Worm (Caenorhabditis elegans) whole organism, young adult: ENCODE results near the gene cdc-48.2.

Source experiments
- ekl-4 ChIP-seq: fragments of 200-800 bp; sonication (Bioruptor generic); IDR thresholded peaks from 2 replicates; pipeline ENCODE4 v1.3.6; 2022; ENCODE audit warnings: missing genetic modification reagents, missing genetic modification characterization, missing compliant biosample characterization
- mcd-1 ChIP-seq: fragments of 200-800 bp; sonication (Bioruptor generic); IDR thresholded peaks from 2 replicates; pipeline ENCODE4 v1.3.6; 2022; ENCODE audit warnings: missing genetic modification reagents, missing genetic modification characterization, missing compliant biosample characterization
- pha-4 ChIP-seq: fragments of 150-350 bp; sonication (generic microtip); optimal IDR thresholded peaks from 2 replicates; lab custom pipeline; 2014; ENCODE audit warnings: missing biosample characterization, missing genetic modification reagents, missing genetic modification characterization
- snpc-4 ChIP-seq, 5 experiments: fragments of 150-350 bp in 1 of 5; sonication (generic microtip) in 4 of 5; optimal IDR thresholded peaks; 2 replicates each; lab custom pipeline; 2014 to 2018; ENCODE audit warnings: missing genetic modification characterization in 5 of 5, missing biosample characterization in 3 of 5, antibody characterized with exemption in 2 of 5, mild to moderate bottlenecking in 2 of 5, missing compliant biosample characterization in 2 of 5, missing genotype in 2 of 5, moderate library complexity in 2 of 5, missing genetic modification reagents in 1 of 5
- ztf-18 ChIP-seq: sonication (generic microtip); optimal IDR thresholded peaks from 2 replicates; lab custom pipeline; 2016; ENCODE audit warnings: missing genotype, mild to moderate bottlenecking, missing genetic modification characterization, missing compliant biosample characterization

DNA sequence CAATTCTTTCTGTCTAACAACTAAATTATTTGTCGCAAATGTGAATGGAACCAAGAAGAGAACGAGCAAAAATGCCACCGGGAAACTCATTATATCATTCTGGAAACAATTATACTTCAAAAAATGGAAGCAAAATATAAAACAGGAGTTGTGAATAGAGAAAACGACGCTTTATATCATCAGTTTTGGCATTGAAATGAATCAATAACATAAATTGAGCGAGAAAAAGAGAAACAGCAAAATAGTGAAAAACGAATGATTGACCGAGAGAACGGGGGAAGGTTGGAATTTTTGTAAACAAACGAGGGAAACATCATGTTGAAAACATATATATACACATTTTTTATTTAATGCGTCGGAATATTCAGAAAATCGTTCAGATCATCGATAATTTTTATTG is 1.5 kb upstream of the cdc-48.2 start, which contains the start of gene ctns-1:
- TF ChIP-seq ztf-18 (tag; lab: Kevin White, UChicago) (no peak), ekl-4 (GFP tag; lab: Robert Waterston, UW) (no peak), mcd-1 (no peak), pha-4 (tag; lab: Kevin White, UChicago) (no peak), snpc-4 (GFP tag; optimal IDR thresholded peaks at IDR 0.05; lab: Kevin White, UChicago) (no peak), snpc-4 (tag; optimal IDR thresholded peaks at IDR 0.05; lab: Kevin White, UChicago) (no peak)
